Worm (Caenorhabditis elegans): Measurements from ENCODE around the gene col-117.

Gene col-117

ce11 chrIV:8866092-8866491 is 42.1 kb upstream of the col-117 start (continued):
- TF ChIP-seq arid-1 (GFP tag; conservative IDR thresholded peaks at IDR 0.05) = no peak
- no peak for TF ChIP-seq lin-15B (tag; optimal IDR thresholded peaks at IDR 0.05)
- TF ChIP-seq mep-1 (tag; optimal IDR thresholded peaks at IDR 0.05) = peak; percentile 83
- no peak for TF ChIP-seq mdt-29 (GFP tag; IDR thresholded peaks at IDR 0.05)
- no peak for TF ChIP-seq lin-39 (tag; optimal IDR thresholded peaks at IDR 0.05)
- no peak for TF ChIP-seq ceh-62 (tag; optimal IDR thresholded peaks at IDR 0.05)
- TF ChIP-seq madf-9 (GFP tag; conservative IDR thresholded peaks at IDR 0.05) = no peak
- TF ChIP-seq F37D6.2 (tag; optimal IDR thresholded peaks at IDR 0.05) = no peak
- no peak for TF ChIP-seq Y75B8A.6 (GFP tag; IDR thresholded peaks at IDR 0.05)
- no peak for TF ChIP-seq nhr-237 (tag; optimal IDR thresholded peaks at IDR 0.05)
- TF ChIP-seq hlh-30 (tag; optimal IDR thresholded peaks at IDR 0.05; ENCODE audit: insufficient read depth) = peak; percentile 79
- no peak for TF ChIP-seq ama-1 (optimal IDR thresholded peaks at IDR 0.05)
- peak in 1 of 2 experiments; percentile 62 for TF ChIP-seq lsy-2 (tag; optimal IDR thresholded peaks at IDR 0.05)
- TF ChIP-seq dmd-6 (GFP tag; IDR thresholded peaks at IDR 0.05) = peak; percentile 88
- no peak for TF ChIP-seq lim-7 (GFP tag; IDR thresholded peaks at IDR 0.05)
- no peak for TF ChIP-seq R02D3.7 (tag; optimal IDR thresholded peaks at IDR 0.05)
- TF ChIP-seq vab-7 (GFP tag; IDR thresholded peaks at IDR 0.05) = no peak
- TF ChIP-seq lin-13 (GFP tag; optimal IDR thresholded peaks at IDR 0.05) = peak; percentile 47
- peak; percentile 14 for TF ChIP-seq mes-2 (tag; optimal IDR thresholded peaks at IDR 0.05; ENCODE audit: poor library complexity, severe bottlenecking)
- no peak for TF ChIP-seq nhr-6 (tag; optimal IDR thresholded peaks at IDR 0.05)
- TF ChIP-seq zip-2 (tag; optimal IDR thresholded peaks at IDR 0.05) = no peak
- TF ChIP-seq jun-1 (tag; optimal IDR thresholded peaks at IDR 0.05) = no peak
- TF ChIP-seq daf-16 (GFP tag; optimal IDR thresholded peaks at IDR 0.05) = peak in 1 of 2 experiments; percentile 92
- TF ChIP-seq daf-16 (tag; optimal IDR thresholded peaks at IDR 0.05) = peak; percentile 63
- TF ChIP-seq nhr-41 (GFP tag; IDR thresholded peaks at IDR 0.05) = no peak
- TF ChIP-seq zfp-3 (GFP tag; conservative IDR thresholded peaks at IDR 0.05) = peak; percentile 59; the same call in 1 of the 2 replicates
- TF ChIP-seq ceh-44 (GFP tag; IDR thresholded peaks at IDR 0.05) = no peak
- TF ChIP-seq duxl-1 (tag; optimal IDR thresholded peaks at IDR 0.05; ENCODE audit: poor library complexity) = no peak
- no peak for TF ChIP-seq ceh-28 (tag; optimal IDR thresholded peaks at IDR 0.05)
- no peak for TF ChIP-seq skn-1 (tag; optimal IDR thresholded peaks at IDR 0.05)
- TF ChIP-seq daf-8 (GFP tag; IDR thresholded peaks at IDR 0.05) = no peak
- peak; percentile 64 for TF ChIP-seq dpl-1 (GFP tag; optimal IDR thresholded peaks at IDR 0.05)
- no peak for TF ChIP-seq Y5F2A.4 (GFP tag; optimal IDR thresholded peaks at IDR 0.05)
- peak; percentile 34 for TF ChIP-seq nhr-102 (tag; optimal IDR thresholded peaks at IDR 0.05)
- peak; percentile 59; the same call in 1 of the 2 replicates for TF ChIP-seq hmg-1.1 (GFP tag; IDR thresholded peaks at IDR 0.05)
- TF ChIP-seq pha-4 (GFP tag; IDR thresholded peaks at IDR 0.05) = peak; percentile 38; the same call in 1 of the 2 replicates
- TF ChIP-seq pha-4 (tag; optimal IDR thresholded peaks at IDR 0.05) = peak; percentile 62
- TF ChIP-seq madf-5 (GFP tag; IDR thresholded peaks at IDR 0.05) = no peak
- no peak for TF ChIP-seq lin-29 (GFP tag; IDR thresholded peaks at IDR 0.05)
- no peak for TF ChIP-seq Y48G9A.11 (GFP tag; IDR thresholded peaks at IDR 0.05)
- peak; percentile 35 for TF ChIP-seq nhr-48 (tag; optimal IDR thresholded peaks at IDR 0.05)
- peak; percentile 2 for TF ChIP-seq cey-2 (tag; optimal IDR thresholded peaks at IDR 0.05; ENCODE audit: borderline replicate concordance, insufficient read depth)
- no peak for TF ChIP-seq ceh-82 (tag; optimal IDR thresholded peaks at IDR 0.05)
- TF ChIP-seq nhr-25 (tag; optimal IDR thresholded peaks at IDR 0.05; ENCODE audit: borderline replicate concordance, insufficient read depth) = peak; percentile 2
- no peak for TF ChIP-seq F49E8.2 (tag; optimal IDR thresholded peaks at IDR 0.05; ENCODE audit: borderline replicate concordance)
- TF ChIP-seq F44E2.7 (GFP tag; IDR thresholded peaks at IDR 0.05) = no peak
- TF ChIP-seq spr-3 (GFP tag; optimal IDR thresholded peaks at IDR 0.05) = no peak
- TF ChIP-seq sdz-12 (GFP tag; optimal IDR thresholded peaks at IDR 0.05) = no peak
- TF ChIP-seq lin-38 (GFP tag; IDR thresholded peaks at IDR 0.05) = no peak; the same call in 1 of the 2 replicates
- no peak for TF ChIP-seq ztf-11 (tag; optimal IDR thresholded peaks at IDR 0.05)
- TF ChIP-seq daf-12 (tag; optimal IDR thresholded peaks at IDR 0.05) = no peak
- no peak for TF ChIP-seq snpc-4 (tag; optimal IDR thresholded peaks at IDR 0.05)
